Fruit fly (Drosophila melanogaster): ENCODE data around the gene Ndf.
A peak's percentile ranks its signal among the peaks of the same experiment; 100 is the strongest.

Gene Ndf

dm6 chr2L:10057236-10057635 lies 53.6 kb downstream of the Ndf start (continued):
- TF ChIP-seq CG11398 (GFP tag; optimal IDR thresholded peaks at IDR 0.05): peak; percentile 25
- TF ChIP-seq br (optimal IDR thresholded peaks at IDR 0.05): no peak
- peak; percentile 51 for TF ChIP-seq grau (tag; optimal IDR thresholded peaks at IDR 0.05)
- TF ChIP-seq dmrt99B (tag; optimal IDR thresholded peaks at IDR 0.05): peak; percentile 79
- peak; percentile 12 for TF ChIP-seq cwo (GFP tag; optimal IDR thresholded peaks at IDR 0.05)
- TF ChIP-seq CG6813 (GFP tag; optimal IDR thresholded peaks at IDR 0.05): peak; percentile 58
- peak; percentile 53 for TF ChIP-seq CG13424 (tag; optimal IDR thresholded peaks at IDR 0.05)
- peak; percentile 84 for TF ChIP-seq pnt (GFP tag; optimal IDR thresholded peaks at IDR 0.05)
- peak; percentile 80 for TF ChIP-seq CG1024 (GFP tag; IDR thresholded peaks at IDR 0.05)
- peak; percentile 69 for TF ChIP-seq Six4 (GFP tag; optimal IDR thresholded peaks at IDR 0.05)
- peak; percentile 91 for TF ChIP-seq Ets65A (GFP tag)
- TF ChIP-seq CG10267 (tag; optimal IDR thresholded peaks at IDR 0.05): peak; percentile 64
- TF ChIP-seq CG8281 (tag; optimal IDR thresholded peaks at IDR 0.05): peak; percentile 43
- TF ChIP-seq CG13894 (tag; optimal IDR thresholded peaks at IDR 0.05): no peak
- TF ChIP-seq MESR4 (GFP tag; optimal IDR thresholded peaks at IDR 0.05): no peak
- TF ChIP-seq exex (tag; optimal IDR thresholded peaks at IDR 0.05): no peak
- peak; percentile 60 for TF ChIP-seq NK7.1 (GFP tag; optimal IDR thresholded peaks at IDR 0.05)
- peak; percentile 80 for TF ChIP-seq CG11093 (GFP tag; IDR thresholded peaks at IDR 0.05)
- no peak for TF ChIP-seq Ets97D (GFP tag; optimal IDR thresholded peaks at IDR 0.05)
- TF ChIP-seq Bteb2 (GFP tag; optimal IDR thresholded peaks at IDR 0.05): peak; percentile 6
- TF ChIP-seq CG12942 (GFP tag; optimal IDR thresholded peaks at IDR 0.05): peak; percentile 62
- peak; percentile 97 for TF ChIP-seq Drgx (GFP tag; IDR thresholded peaks at IDR 0.05)
- TF ChIP-seq Awh (GFP tag; IDR thresholded peaks at IDR 0.05): peak; percentile 88
- TF ChIP-seq en (GFP tag; optimal IDR thresholded peaks at IDR 0.05): peak; percentile 68
- TF ChIP-seq CG1233 (GFP tag; optimal IDR thresholded peaks at IDR 0.05): peak; percentile 63
- TF ChIP-seq rib (GFP tag; IDR thresholded peaks at IDR 0.05): no peak
- TF ChIP-seq slou (GFP tag; optimal IDR thresholded peaks at IDR 0.05): no peak
- peak; percentile 66 for TF ChIP-seq Blimp-1 (GFP tag; optimal IDR thresholded peaks at IDR 0.05)
- peak; percentile 85 for TF ChIP-seq croc (GFP tag; conservative IDR thresholded peaks at IDR 0.05)
- peak; percentile 63 for TF ChIP-seq CG30403 (GFP tag; optimal IDR thresholded peaks at IDR 0.05)
- no peak for TF ChIP-seq inv (GFP tag; IDR thresholded peaks at IDR 0.05; ENCODE audit: partially characterized antibody)
- TF ChIP-seq Lpt (GFP tag; optimal IDR thresholded peaks at IDR 0.05): no peak
- peak; percentile 45 for TF ChIP-seq Fer3 (tag; optimal IDR thresholded peaks at IDR 0.05)
- TF ChIP-seq vnd (GFP tag; IDR thresholded peaks at IDR 0.05; ENCODE audit: partially characterized antibody): no peak
- peak; percentile 56 for TF ChIP-seq CG10654 (GFP tag; optimal IDR thresholded peaks at IDR 0.05)
- TF ChIP-seq MBD-R2 (GFP tag; IDR thresholded peaks at IDR 0.05): peak; percentile 32; the same call in 1 of the 2 replicates
- TF ChIP-seq tin (GFP tag; optimal IDR thresholded peaks at IDR 0.05): peak; percentile 71
- TF ChIP-seq mam (GFP tag; optimal IDR thresholded peaks at IDR 0.05): peak; percentile 58
- peak; percentile 85 for TF ChIP-seq HLH3B (GFP tag; IDR thresholded peaks at IDR 0.05)
- TF ChIP-seq CG11085 (GFP tag; IDR thresholded peaks at IDR 0.05): peak; percentile 50
- TF ChIP-seq disco-r (GFP tag; optimal IDR thresholded peaks at IDR 0.05): peak; percentile 29
- TF ChIP-seq CG9817 (tag; optimal IDR thresholded peaks at IDR 0.05): no peak
- peak; percentile 50 for TF ChIP-seq CG15269 (tag; optimal IDR thresholded peaks at IDR 0.05)
- no peak for TF ChIP-seq wek (GFP tag; optimal IDR thresholded peaks at IDR 0.05)
- TF ChIP-seq MTF-1 (GFP tag; optimal IDR thresholded peaks at IDR 0.05; ENCODE audit: borderline replicate concordance): peak; percentile 39
- TF ChIP-seq pros (GFP tag; optimal IDR thresholded peaks at IDR 0.05): no peak
- peak; percentile 81 for TF ChIP-seq CG7839 (tag; optimal IDR thresholded peaks at IDR 0.05)
- no peak for TF ChIP-seq Doc3 (GFP tag; IDR thresholded peaks at IDR 0.05; ENCODE audit: partially characterized antibody)
- TF ChIP-seq pzg (GFP tag; optimal IDR thresholded peaks at IDR 0.05): no peak
- TF ChIP-seq Sry-β (GFP tag; optimal IDR thresholded peaks at IDR 0.05): no peak
- peak; percentile 72 for TF ChIP-seq Atf3 (GFP tag; optimal IDR thresholded peaks at IDR 0.05)
